Worm (Caenorhabditis elegans) whole organism, late embryonic: Measurements from ENCODE around the gene F10G2.4.

Experiments
- C38D4.7 ChIP-seq: fragments of 200-800 bp; sonication (Bioruptor generic); optimal IDR thresholded peaks from 2 replicates; lab custom pipeline; 2018; ENCODE audit warnings: mild to moderate bottlenecking, missing genetic modification characterization, moderate library complexity, missing compliant biosample characterization
- elt-2 ChIP-seq: sonication (generic microtip); optimal IDR thresholded peaks from 2 replicates; lab custom pipeline; 2016; ENCODE audit warnings: missing genetic modification reagents, missing genetic modification characterization, missing compliant biosample characterization
- fax-1 ChIP-seq: sonication (generic microtip); optimal IDR thresholded peaks from 2 replicates; lab custom pipeline; 2016; ENCODE audit warnings: missing genotype, missing genetic modification characterization, missing compliant biosample characterization
- gmeb-2 ChIP-seq: sonication (generic microtip); optimal IDR thresholded peaks from 2 replicates; lab custom pipeline; 2016; ENCODE audit warnings: missing genetic modification characterization, inconsistent platforms, missing compliant biosample characterization
- nhr-11 ChIP-seq: fragments of 150-350 bp; optimal IDR thresholded peaks from 2 replicates; lab custom pipeline; 2014; ENCODE audit warnings: missing biosample characterization, missing genetic modification characterization
- pag-3 ChIP-seq: sonication (generic microtip); optimal IDR thresholded peaks from 2 replicates; lab custom pipeline; 2016; ENCODE audit warnings: missing compliant biosample characterization, missing genetic modification characterization, borderline replicate concordance
- ref-2 ChIP-seq: sonication (generic microtip); optimal IDR thresholded peaks from 2 replicates; lab custom pipeline; 2016; ENCODE audit warnings: missing genetic modification characterization, missing compliant biosample characterization
- sdc-2 ChIP-seq: sonication (generic microtip); optimal IDR thresholded peaks from 2 replicates; lab custom pipeline; 2016; ENCODE audit warnings: missing genotype, missing genetic modification characterization, missing compliant biosample characterization
- unc-55 ChIP-seq: sonication (generic microtip); optimal IDR thresholded peaks from 2 replicates; lab custom pipeline; 2017; ENCODE audit warnings: missing biosample characterization, missing genetic modification reagents, missing genetic modification characterization

DNA sequence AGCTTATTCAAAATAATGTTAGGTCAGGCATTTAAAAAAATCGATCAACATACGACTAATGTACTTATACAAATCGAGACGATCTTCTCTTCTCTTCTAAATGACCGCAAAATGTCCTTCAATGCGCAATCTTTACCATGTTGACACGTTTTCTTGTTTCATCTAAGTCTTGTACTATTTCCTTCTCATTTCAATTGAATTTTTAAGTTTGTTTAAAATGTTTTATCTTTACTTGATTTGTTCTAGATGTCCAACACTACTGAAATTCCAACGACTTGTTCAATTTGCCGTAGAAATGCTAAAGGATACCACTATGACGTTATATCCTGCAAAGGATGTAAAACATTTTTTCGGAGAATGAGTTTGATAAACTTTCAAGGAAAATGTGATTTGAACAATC is 14.9 kb downstream of the F10G2.4 start, which contains the start of the genes nhr-263 and nhr-148:
- TF ChIP-seq elt-2 (tag; lab: Kevin White, UChicago) (no peak), nhr-11 (no peak), gmeb-2 (tag; lab: Kevin White, UChicago) (no peak), pag-3 (tag; lab: Kevin White, UChicago) (no peak), fax-1 (tag; lab: Kevin White, UChicago) (no peak), C38D4.7 (GFP tag; lab: Kevin White, UChicago) (no peak), sdc-2 (no peak), unc-55 (no peak), ref-2 (no peak)
